Worm (Caenorhabditis elegans): ENCODE results near the gene C08F11.17.

ce11 chrIV:13693976-13694375 is 43.8 kb upstream of the C08F11.17 start:
- TF ChIP-seq flt-1 (GFP tag; IDR thresholded peaks at IDR 0.05) (no peak), T22C8.4 (GFP tag; IDR thresholded peaks at IDR 0.05) (no peak), cog-1 (tag; optimal IDR thresholded peaks at IDR 0.05) (no peak), med-1 (GFP tag; optimal IDR thresholded peaks at IDR 0.05; ENCODE audit: insufficient read depth) (no peak), tab-1 (GFP tag; IDR thresholded peaks at IDR 0.05) (no peak), ref-1 (GFP tag; conservative IDR thresholded peaks at IDR 0.05) (no peak)
